Worm (Caenorhabditis elegans) whole organism, young adult: ENCODE data around the gene mog-4.

Experiments used
- B0035.1 ChIP-seq: sonication (generic microtip); optimal IDR thresholded peaks from 2 replicates; lab custom pipeline; 2016; ENCODE audit warnings: missing genetic modification characterization, mild to moderate bottlenecking, missing compliant biosample characterization, missing genotype, missing genetic modification reagents
- D2030.7 ChIP-seq: fragments of 200-800 bp; sonication (Bioruptor generic); IDR thresholded peaks from 2 replicates; pipeline ENCODE4 v1.3.6; 2022; ENCODE audit warnings: missing genetic modification reagents, missing genetic modification characterization, missing compliant biosample characterization
- F22D6.2 ChIP-seq: sonication (generic microtip); optimal IDR thresholded peaks from 2 replicates; lab custom pipeline; 2016; ENCODE audit warnings: mild to moderate bottlenecking, missing genetic modification characterization, missing compliant biosample characterization
- F23B12.7 ChIP-seq: sonication (generic microtip); optimal IDR thresholded peaks from 2 replicates; lab custom pipeline; 2017; ENCODE audit warnings: missing genetic modification characterization, mild to moderate bottlenecking, missing compliant biosample characterization, antibody characterized with exemption, moderate library complexity; ENCODE audit not compliant: insufficient read depth
- F49E8.2 ChIP-seq: sonication (generic microtip); optimal IDR thresholded peaks from 3 replicates; lab custom pipeline; 2017; ENCODE audit warnings: missing genetic modification characterization, mild to moderate bottlenecking, missing compliant biosample characterization, antibody characterized with exemption, moderate library complexity; ENCODE audit not compliant: insufficient read depth
- K12H6.12 ChIP-seq: fragments of 200-800 bp; sonication (Bioruptor generic); optimal IDR thresholded peaks from 2 replicates; lab custom pipeline; 2018; ENCODE audit warnings: mild to moderate bottlenecking, missing genetic modification characterization, missing compliant biosample characterization
- T07F8.4 ChIP-seq: sonication (generic microtip); optimal IDR thresholded peaks from 2 replicates; lab custom pipeline; 2016; ENCODE audit warnings: mild to moderate bottlenecking, missing genetic modification characterization, moderate library complexity, missing compliant biosample characterization
- Y53F4B.3 ChIP-seq: fragments of 200-800 bp; sonication (Bioruptor generic); IDR thresholded peaks from 2 replicates; pipeline ENCODE4 v1.3.6; 2022; ENCODE audit warnings: missing genetic modification reagents, missing genetic modification characterization, missing compliant biosample characterization
- Y53G8AR.9 ChIP-seq: fragments of 200-800 bp; sonication (Bioruptor generic); conservative IDR thresholded peaks from 2 replicates; pipeline ENCODE4 v1.3.6; 2022; ENCODE audit warnings: missing genetic modification reagents, missing genetic modification characterization, missing compliant biosample characterization
- Y56A3A.18 ChIP-seq: fragments of 200-800 bp; sonication (Bioruptor generic); IDR thresholded peaks from 2 replicates; pipeline ENCODE4 v1.3.6; 2022; ENCODE audit warnings: missing genetic modification reagents, missing genetic modification characterization, missing compliant biosample characterization
- Y79H2A.3 ChIP-seq: fragments of 200-800 bp; sonication (Bioruptor generic); conservative IDR thresholded peaks from 2 replicates; pipeline ENCODE4 v1.3.6; 2022; ENCODE audit warnings: missing genetic modification reagents, missing genetic modification characterization, missing compliant biosample characterization
- ZK185.1 ChIP-seq: sonication (generic microtip); optimal IDR thresholded peaks from 2 replicates; lab custom pipeline; 2016; ENCODE audit warnings: mild to moderate bottlenecking, missing genetic modification characterization, missing compliant biosample characterization; ENCODE audit not compliant: poor library complexity, severe bottlenecking
- aptf-2 ChIP-seq: fragments of 200-800 bp; sonication (Bioruptor generic); conservative IDR thresholded peaks from 2 replicates; pipeline ENCODE4 v1.3.6; 2022; ENCODE audit warnings: missing genetic modification reagents, missing genetic modification characterization, missing compliant biosample characterization
- attf-5 ChIP-seq: fragments of 200-800 bp; sonication (Bioruptor generic); optimal IDR thresholded peaks from 2 replicates; lab custom pipeline; 2018; ENCODE audit warnings: mild to moderate bottlenecking, missing genetic modification characterization, missing compliant biosample characterization
- attf-6 ChIP-seq: fragments of 200-800 bp; sonication (Bioruptor generic); IDR thresholded peaks from 2 replicates; pipeline ENCODE4 v1.3.6; 2022; ENCODE audit warnings: missing genetic modification reagents, missing genetic modification characterization, missing compliant biosample characterization
- bed-2 ChIP-seq: fragments of 200-800 bp; sonication (Bioruptor generic); IDR thresholded peaks from 2 replicates; pipeline ENCODE4 v1.3.6; 2022; ENCODE audit warnings: missing genetic modification reagents, missing genetic modification characterization, missing compliant biosample characterization
- ccch-3 ChIP-seq: fragments of 200-800 bp; sonication (Bioruptor generic); optimal IDR thresholded peaks from 2 replicates; lab custom pipeline; 2018; ENCODE audit warnings: mild to moderate bottlenecking, missing genetic modification characterization, missing compliant biosample characterization
- cebp-1 ChIP-seq, 2 experiments: fragments of 200-800 bp in 1 of 2; sonication (Bioruptor generic) in 1 of 2; sonication (generic microtip) in 1 of 2; IDR thresholded peaks in 1 of 2; optimal IDR thresholded peaks in 1 of 2; 2 replicates each; pipeline versions ENCODE4 v1.3.6 to Lab custom; 2017 to 2022; ENCODE audit warnings: missing compliant biosample characterization in 2 of 2, missing genetic modification characterization in 2 of 2, mild to moderate bottlenecking in 1 of 2, missing genetic modification reagents in 1 of 2, moderate library complexity in 1 of 2
- ceh-40 ChIP-seq: fragments of 200-800 bp; sonication (Bioruptor generic); IDR thresholded peaks from 2 replicates; pipeline ENCODE4 v1.3.6; 2022; ENCODE audit warnings: missing genetic modification characterization, missing compliant biosample characterization
- ceh-79 ChIP-seq: sonication (generic microtip); optimal IDR thresholded peaks from 2 replicates; lab custom pipeline; 2017; ENCODE audit warnings: mild to moderate bottlenecking, missing genetic modification characterization, missing compliant biosample characterization
- ceh-91 ChIP-seq: fragments of 200-800 bp; sonication (Bioruptor generic); IDR thresholded peaks from 2 replicates; pipeline ENCODE4 v1.3.6; 2022; ENCODE audit warnings: missing genetic modification reagents, missing genetic modification characterization, missing compliant biosample characterization
- dox-1 ChIP-seq: fragments of 200-800 bp; sonication (Bioruptor generic); IDR thresholded peaks from 2 replicates; pipeline ENCODE4 v1.3.6; 2022; ENCODE audit warnings: missing genetic modification reagents, missing genetic modification characterization, missing compliant biosample characterization
- efl-1 ChIP-seq: fragments of 150-350 bp; optimal IDR thresholded peaks from 2 replicates; lab custom pipeline; 2014; ENCODE audit warnings: missing biosample characterization, missing genetic modification reagents, missing genetic modification characterization
- egl-18 ChIP-seq: fragments of 200-800 bp; sonication (Bioruptor generic); IDR thresholded peaks from 2 replicates; pipeline ENCODE4 v1.3.6; 2022; ENCODE audit warnings: missing genetic modification reagents, missing genetic modification characterization, missing compliant biosample characterization
- egrh-3 ChIP-seq: fragments of 200-800 bp; sonication (Bioruptor generic); IDR thresholded peaks from 2 replicates; pipeline ENCODE4 v1.3.6; 2022; ENCODE audit warnings: missing genetic modification reagents, missing genetic modification characterization, missing compliant biosample characterization
- ekl-4 ChIP-seq: fragments of 200-800 bp; sonication (Bioruptor generic); IDR thresholded peaks from 2 replicates; pipeline ENCODE4 v1.3.6; 2022; ENCODE audit warnings: missing genetic modification reagents, missing genetic modification characterization, missing compliant biosample characterization
- him-1 ChIP-seq: sonication (generic microtip); optimal IDR thresholded peaks from 2 replicates; lab custom pipeline; 2016; ENCODE audit warnings: missing genotype, missing genetic modification reagents, missing genetic modification characterization, missing compliant biosample characterization
- let-607 ChIP-seq, 2 experiments: fragments of 200-800 bp in 1 of 2; sonication (Bioruptor generic) in 1 of 2; sonication (generic microtip) in 1 of 2; optimal IDR thresholded peaks; 2 replicates each; lab custom pipeline; 2016 to 2018; ENCODE audit warnings: mild to moderate bottlenecking in 2 of 2, missing compliant biosample characterization in 2 of 2, missing genetic modification characterization in 2 of 2, moderate library complexity in 2 of 2, missing genotype in 1 of 2
- lin-40 ChIP-seq: sonication (generic microtip); optimal IDR thresholded peaks from 2 replicates; lab custom pipeline; 2016; ENCODE audit warnings: missing genetic modification characterization, mild to moderate bottlenecking, missing compliant biosample characterization, missing genotype, missing genetic modification reagents
- lir-1 ChIP-seq: fragments of 200-800 bp; sonication (Bioruptor generic); conservative IDR thresholded peaks from 2 replicates; pipeline ENCODE4 v1.3.6; 2022; ENCODE audit warnings: missing genetic modification reagents, missing genetic modification characterization, missing compliant biosample characterization
- mcd-1 ChIP-seq: fragments of 200-800 bp; sonication (Bioruptor generic); IDR thresholded peaks from 2 replicates; pipeline ENCODE4 v1.3.6; 2022; ENCODE audit warnings: missing genetic modification reagents, missing genetic modification characterization, missing compliant biosample characterization
- mxl-1 ChIP-seq: sonication (generic microtip); optimal IDR thresholded peaks from 2 replicates; lab custom pipeline; 2016; ENCODE audit warnings: missing genetic modification characterization, missing compliant biosample characterization
- nfya-2 ChIP-seq: fragments of 200-800 bp; sonication (Bioruptor generic); IDR thresholded peaks from 2 replicates; pipeline ENCODE4 v1.3.6; 2022; ENCODE audit warnings: missing genetic modification reagents, missing genetic modification characterization, missing compliant biosample characterization
- nhr-120 ChIP-seq: fragments of 200-800 bp; sonication (Bioruptor generic); IDR thresholded peaks from 2 replicates; pipeline ENCODE4 v1.3.6; 2022; ENCODE audit warnings: missing genetic modification characterization, missing compliant biosample characterization
- pbrm-1 ChIP-seq: fragments of 200-800 bp; sonication (Bioruptor generic); IDR thresholded peaks from 2 replicates; pipeline ENCODE4 v1.3.6; 2022; ENCODE audit warnings: missing genetic modification reagents, missing genetic modification characterization, missing compliant biosample characterization
- rcor-1 ChIP-seq: fragments of 200-800 bp; sonication (Bioruptor generic); IDR thresholded peaks from 2 replicates; pipeline ENCODE4 v1.3.6; 2022; ENCODE audit warnings: missing genetic modification reagents, missing genetic modification characterization, missing compliant biosample characterization
- rec-8 ChIP-seq, 2 experiments: sonication (generic microtip); optimal IDR thresholded peaks; 2 replicates each; lab custom pipeline; 2016; ENCODE audit warnings: mild to moderate bottlenecking in 2 of 2, missing genetic modification characterization in 2 of 2, missing genetic modification reagents in 2 of 2, missing genotype in 2 of 2, missing biosample characterization in 1 of 2, missing compliant biosample characterization in 1 of 2, moderate library complexity in 1 of 2
- sea-2 ChIP-seq: fragments of 200-800 bp; sonication (Bioruptor generic); IDR thresholded peaks from 2 replicates; pipeline ENCODE4 v1.3.6; 2022; ENCODE audit warnings: missing genetic modification characterization, missing compliant biosample characterization
- tbp1 ChIP-seq: fragments of 200-800 bp; sonication (Bioruptor generic); optimal IDR thresholded peaks from 2 replicates; lab custom pipeline; 2018; ENCODE audit warnings: mild to moderate bottlenecking, missing genetic modification characterization, missing compliant biosample characterization
- unc-130 ChIP-seq: sonication (generic microtip); optimal IDR thresholded peaks from 2 replicates; lab custom pipeline; 2016; ENCODE audit warnings: missing genetic modification reagents, missing genetic modification characterization, missing compliant biosample characterization
- xnd-1 ChIP-seq: sonication (generic microtip); optimal IDR thresholded peaks from 2 replicates; lab custom pipeline; 2016; ENCODE audit warnings: missing genotype, missing genetic modification reagents, missing genetic modification characterization, missing compliant biosample characterization
- ztf-22 ChIP-seq: fragments of 200-800 bp; sonication (Bioruptor generic); optimal IDR thresholded peaks from 2 replicates; lab custom pipeline; 2018; ENCODE audit warnings: mild to moderate bottlenecking, missing genetic modification characterization, moderate library complexity, missing compliant biosample characterization
- ztf-25 ChIP-seq: fragments of 200-800 bp; sonication (Bioruptor generic); IDR thresholded peaks from 2 replicates; pipeline ENCODE4 v1.3.6; 2022; ENCODE audit warnings: missing genetic modification reagents, missing genetic modification characterization, missing compliant biosample characterization
- ztf-28 ChIP-seq: fragments of 200-800 bp; sonication (Bioruptor generic); IDR thresholded peaks from 2 replicates; pipeline ENCODE4 v1.3.6; 2022; ENCODE audit warnings: missing genetic modification reagents, missing genetic modification characterization, missing compliant biosample characterization
- ztf-3 ChIP-seq: fragments of 200-800 bp; sonication (Bioruptor generic); optimal IDR thresholded peaks from 2 replicates; lab custom pipeline; 2018; ENCODE audit warnings: mild to moderate bottlenecking, missing genetic modification characterization, missing compliant biosample characterization
- ztf-6 ChIP-seq: fragments of 200-800 bp; sonication (Bioruptor generic); IDR thresholded peaks from 2 replicates; pipeline ENCODE4 v1.3.6; 2022; ENCODE audit warnings: missing genetic modification reagents, missing genetic modification characterization, missing compliant biosample characterization

mog-4 gene

DNA sequence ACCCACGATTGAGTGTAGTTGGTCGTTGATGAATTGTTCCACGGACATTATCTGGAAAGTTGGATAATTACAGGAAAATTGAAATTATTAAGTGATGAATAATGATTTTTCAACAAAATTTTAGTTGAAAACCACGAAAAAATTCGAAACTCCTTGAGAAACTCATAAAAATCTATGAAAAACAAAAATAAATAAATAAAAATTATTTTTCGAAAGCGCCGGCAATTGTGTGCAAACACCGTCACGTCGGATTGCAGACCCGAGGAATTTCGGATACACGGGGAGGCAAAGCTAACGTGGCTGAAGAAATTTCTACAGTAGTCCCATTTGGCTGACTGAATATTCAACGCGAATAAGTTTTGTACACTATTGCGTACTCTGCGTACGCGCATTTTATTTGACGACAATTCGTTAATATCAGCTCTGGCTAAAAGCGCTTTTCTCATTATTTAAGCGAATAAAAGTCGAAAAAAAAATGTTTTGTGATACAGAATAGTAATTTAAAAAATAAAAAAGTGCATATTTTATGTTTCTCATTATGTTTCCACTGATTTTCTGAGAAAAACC, at the start of gene mog-4 (continued):
- TF ChIP-seq T07F8.4: peak; percentile 48
- peak; percentile 99 for TF ChIP-seq ekl-4 (GFP tag; lab: Robert Waterston, UW)
- peak; percentile 84 for TF ChIP-seq him-1
- TF ChIP-seq let-607 (tag; optimal IDR thresholded peaks at IDR 0.05; lab: Kevin White, UChicago): peak; percentile 97 to 98
- peak; percentile 62 to 86 for TF ChIP-seq rec-8 (tag; optimal IDR thresholded peaks at IDR 0.05; lab: Kevin White, UChicago)
- peak; percentile 92 for TF ChIP-seq attf-6 (GFP tag; lab: Robert Waterston, UW)
- TF ChIP-seq aptf-2 (GFP tag; lab: Robert Waterston, UW): peak; percentile 99
- TF ChIP-seq cebp-1 (GFP tag; IDR thresholded peaks at IDR 0.05; lab: Robert Waterston, UW): peak; percentile 97
- peak; percentile 94 for TF ChIP-seq cebp-1 (tag; optimal IDR thresholded peaks at IDR 0.05; lab: Kevin White, UChicago)
- peak; percentile 99 for TF ChIP-seq pbrm-1 (GFP tag; lab: Robert Waterston, UW)
- TF ChIP-seq bed-2 (GFP tag; lab: Robert Waterston, UW): peak; percentile 100
- peak; percentile 28 for TF ChIP-seq mxl-1
- TF ChIP-seq ztf-6 (GFP tag; lab: Robert Waterston, UW): peak; percentile 100
- peak; percentile 99 for TF ChIP-seq attf-5
- TF ChIP-seq xnd-1 (tag; lab: Kevin White, UChicago): peak; percentile 86
- peak; percentile 99 for TF ChIP-seq Y56A3A.18
- peak; percentile 89 for TF ChIP-seq nfya-2 (GFP tag; lab: Robert Waterston, UW)
- TF ChIP-seq ztf-28 (GFP tag; lab: Robert Waterston, UW): peak; percentile 100
- TF ChIP-seq egrh-3 (GFP tag; lab: Robert Waterston, UW): peak; percentile 90
- peak; percentile 98 for TF ChIP-seq sea-2 (GFP tag; lab: Robert Waterston, UW)
- peak; percentile 81 for TF ChIP-seq B0035.1 (tag; lab: Kevin White, UChicago)
- peak; percentile 97 for TF ChIP-seq ZK185.1 (tag; lab: Kevin White, UChicago)
- TF ChIP-seq F22D6.2 (tag; lab: Kevin White, UChicago): peak; percentile 89
- TF ChIP-seq egl-18 (GFP tag; lab: Robert Waterston, UW): peak; percentile 97
- peak; percentile 51 for TF ChIP-seq F49E8.2 (tag; lab: Kevin White, UChicago)
- TF ChIP-seq tbp1 (GFP tag; lab: Kevin White, UChicago): peak; percentile 76
- peak; percentile 25 for TF ChIP-seq F23B12.7
- peak; percentile 97 for TF ChIP-seq K12H6.12
- TF ChIP-seq ztf-22 (GFP tag; lab: Kevin White, UChicago): peak; percentile 80
- TF ChIP-seq Y53F4B.3 (GFP tag; lab: Robert Waterston, UW): peak; percentile 93
- TF ChIP-seq dox-1: peak; percentile 100
- TF ChIP-seq ceh-40 (GFP tag; lab: Robert Waterston, UW): peak; percentile 95
- peak; percentile 97 for TF ChIP-seq unc-130 (GFP tag; lab: Kevin White, UChicago)
- TF ChIP-seq mcd-1 (GFP tag; lab: Robert Waterston, UW): peak; percentile 99
- peak; percentile 100 for TF ChIP-seq ztf-25 (GFP tag; lab: Robert Waterston, UW)
- TF ChIP-seq ztf-3 (GFP tag; lab: Kevin White, UChicago): peak; percentile 81
- peak; percentile 98 for TF ChIP-seq lin-40 (tag; lab: Kevin White, UChicago)
- peak; percentile 65 for TF ChIP-seq efl-1 (GFP tag; lab: Kevin White, UChicago)
- TF ChIP-seq ccch-3 (GFP tag; lab: Kevin White, UChicago): peak; percentile 97
- TF ChIP-seq ceh-91 (GFP tag; lab: Robert Waterston, UW): peak; percentile 100
- peak; percentile 99 for TF ChIP-seq rcor-1 (GFP tag; lab: Robert Waterston, UW)
- TF ChIP-seq D2030.7 (GFP tag; lab: Robert Waterston, UW): peak; percentile 100
- TF ChIP-seq lir-1 (GFP tag; lab: Robert Waterston, UW): peak; percentile 99
- peak; percentile 61 for TF ChIP-seq ceh-79 (tag; lab: Kevin White, UChicago)
- peak; percentile 99 for TF ChIP-seq Y53G8AR.9 (GFP tag; lab: Robert Waterston, UW)
- peak; percentile 98 for TF ChIP-seq nhr-120 (GFP tag; lab: Robert Waterston, UW)
- peak; percentile 100 for TF ChIP-seq Y79H2A.3 (GFP tag; lab: Robert Waterston, UW)
